Worm (Caenorhabditis elegans) whole organism, mixed stage, embryonic: ENCODE results near the gene srw-1.
"Not testable (repeated sequence)": the region's sequence is repeated elsewhere in the genome, so short reads cannot be mapped to it uniquely, and the experiment has no call there.

Experiments used
- bed-3 ChIP-seq: fragments of 200-800 bp; sonication (Bioruptor generic); optimal IDR thresholded peaks from 3 replicates; lab custom pipeline; 2018; ENCODE audit warnings: mild to moderate bottlenecking, missing genetic modification characterization, moderate library complexity, missing compliant biosample characterization
- ham-2 ChIP-seq: fragments of 200-800 bp; sonication (Bioruptor generic); optimal IDR thresholded peaks from 2 replicates; lab custom pipeline; 2018; ENCODE audit warnings: mild to moderate bottlenecking, missing genetic modification characterization, missing compliant biosample characterization
- lsy-2 ChIP-seq: fragments of 150-350 bp; optimal IDR thresholded peaks from 2 replicates; lab custom pipeline; 2014; ENCODE audit warnings: missing biosample characterization, missing genetic modification characterization
- mep-1 ChIP-seq: fragments of 150-350 bp; optimal IDR thresholded peaks from 2 replicates; lab custom pipeline; 2017; ENCODE audit warnings: missing biosample characterization, missing genetic modification reagents, missing genetic modification characterization, inconsistent platforms
- nhr-12 ChIP-seq: fragments of 150-350 bp; optimal IDR thresholded peaks from 2 replicates; lab custom pipeline; 2014; ENCODE audit warnings: missing biosample characterization, missing genetic modification characterization
- nhr-237 ChIP-seq: fragments of 150-350 bp; optimal IDR thresholded peaks from 2 replicates; lab custom pipeline; 2014; ENCODE audit warnings: missing biosample characterization, missing genetic modification characterization
- nhr-28 ChIP-seq: fragments of 150-350 bp; optimal IDR thresholded peaks from 2 replicates; lab custom pipeline; 2014; ENCODE audit warnings: missing biosample characterization, missing genetic modification characterization
- nhr-76 ChIP-seq: sonication (generic microtip); optimal IDR thresholded peaks from 2 replicates; lab custom pipeline; 2017; ENCODE audit warnings: missing biosample characterization, missing genetic modification characterization
- pha-4 ChIP-seq: fragments of 150-350 bp; optimal IDR thresholded peaks from 2 replicates; lab custom pipeline; 2018; ENCODE audit warnings: missing biosample characterization, missing genetic modification reagents, missing genetic modification characterization
- unc-39 ChIP-seq: fragments of 150-350 bp; optimal IDR thresholded peaks from 2 replicates; lab custom pipeline; 2014; ENCODE audit warnings: missing biosample characterization, missing genetic modification characterization
- unc-62 ChIP-seq: fragments of 150-350 bp; optimal IDR thresholded peaks from 2 replicates; lab custom pipeline; 2014; ENCODE audit warnings: missing biosample characterization, missing genetic modification reagents, missing genetic modification characterization
- ztf-11 ChIP-seq: fragments of 150-350 bp; optimal IDR thresholded peaks from 2 replicates; lab custom pipeline; 2014; ENCODE audit warnings: missing biosample characterization, missing genetic modification characterization

- not testable (repeated sequence) for TF ChIP-seq lsy-2 (tag; lab: Kevin White, UChicago); unc-39 (tag; lab: Kevin White, UChicago); nhr-76 (tag; lab: Kevin White, UChicago); ham-2; mep-1 (tag; lab: Kevin White, UChicago); bed-3; nhr-237 (tag; lab: Kevin White, UChicago); pha-4 (tag; lab: Kevin White, UChicago); nhr-12 (tag; lab: Kevin White, UChicago); ztf-11 (tag; lab: Kevin White, UChicago); nhr-28; unc-62 (GFP tag; lab: Kevin White, UChicago)
Measured at ce11 chrV:15211869-15212268, 13.8 kb downstream of the srw-1 start, which contains the start of gene sri-24.
